Worm (Caenorhabditis elegans) whole organism, mixed stage, embryonic: ENCODE data around the gene Y9C9A.8.

Experiments
- lin-13 ChIP-seq: fragments of 150-350 bp; optimal IDR thresholded peaks from 2 replicates; lab custom pipeline; 2014; ENCODE audit warnings: missing biosample characterization, missing genetic modification characterization
- nhr-76 ChIP-seq: sonication (generic microtip); optimal IDR thresholded peaks from 2 replicates; lab custom pipeline; 2017; ENCODE audit warnings: missing biosample characterization, missing genetic modification characterization

ce11 chrIV:4885435-4885834 lies 44.7 kb upstream of the Y9C9A.8 start:
- TF ChIP-seq nhr-76 (tag; lab: Kevin White, UChicago) (no peak), lin-13 (no peak)
